Worm (Caenorhabditis elegans): ENCODE data around the gene F13H8.8.

DNA sequence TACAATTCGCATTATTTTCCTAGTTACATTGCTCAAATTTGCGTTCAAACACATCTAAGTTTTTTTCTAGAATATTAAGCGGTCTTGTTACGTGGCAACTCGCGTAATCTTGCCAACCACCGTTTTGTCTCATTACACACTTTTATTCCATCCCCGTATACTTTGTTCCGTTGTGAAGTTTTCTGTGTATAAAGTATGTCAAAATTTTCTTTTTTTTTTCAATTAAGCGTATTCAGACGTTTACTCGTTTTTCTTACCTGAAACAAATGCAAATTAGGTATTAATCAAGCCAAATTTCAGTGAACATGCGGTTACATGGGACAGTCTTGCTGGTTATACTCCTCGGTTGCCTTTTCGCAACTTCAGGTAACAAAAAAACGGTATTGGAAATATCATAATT lies 20.9 kb downstream of the F13H8.8 start, which contains the start of gene T24H7.2:
- TF ChIP-seq flt-1 (GFP tag; IDR thresholded peaks at IDR 0.05) (no peak), med-1 (GFP tag; optimal IDR thresholded peaks at IDR 0.05; ENCODE audit: insufficient read depth) (no peak)
